Worm (Caenorhabditis elegans) whole organism, L2 larva: Measurements from ENCODE around the gene Y102A5C.36.

Experiments
- ama-1 ChIP-seq: fragments of 150-350 bp; optimal IDR thresholded peaks from 2 replicates; lab custom pipeline; 2018; ENCODE audit warnings: inconsistent platforms
- elt-1 ChIP-seq: fragments of 150-350 bp; optimal IDR thresholded peaks from 2 replicates; lab custom pipeline; 2014; ENCODE audit warnings: missing biosample characterization, missing genetic modification characterization
- elt-3 ChIP-seq: sonication (generic microtip); optimal IDR thresholded peaks from 2 replicates; lab custom pipeline; 2017; ENCODE audit warnings: missing biosample characterization, missing genetic modification characterization
- fos-1 ChIP-seq: fragments of 150-350 bp; optimal IDR thresholded peaks from 2 replicates; lab custom pipeline; 2014; ENCODE audit warnings: missing biosample characterization, missing genetic modification characterization
- lin-13 ChIP-seq: fragments of 150-350 bp; optimal IDR thresholded peaks from 2 replicates; lab custom pipeline; 2014; ENCODE audit warnings: missing biosample characterization, missing genetic modification reagents, missing genetic modification characterization
- lin-39 ChIP-seq: fragments of 150-350 bp; optimal IDR thresholded peaks from 2 replicates; lab custom pipeline; 2014; ENCODE audit warnings: missing biosample characterization, missing genetic modification reagents, missing genetic modification characterization
- mdl-1 ChIP-seq, 2 experiments: fragments of 150-350 bp in 1 of 2; sonication (generic microtip) in 1 of 2; optimal IDR thresholded peaks; 2 replicates each; lab custom pipeline; 2017; ENCODE audit warnings: missing biosample characterization in 2 of 2, missing genetic modification characterization in 2 of 2
- nhr-11 ChIP-seq: fragments of 150-350 bp; optimal IDR thresholded peaks from 2 replicates; lab custom pipeline; 2014; ENCODE audit warnings: missing biosample characterization, missing genetic modification characterization
- nhr-12 ChIP-seq: fragments of 150-350 bp; optimal IDR thresholded peaks from 2 replicates; lab custom pipeline; 2014; ENCODE audit warnings: missing biosample characterization, missing genetic modification characterization
- nhr-77 ChIP-seq: fragments of 150-350 bp; optimal IDR thresholded peaks from 2 replicates; lab custom pipeline; 2014; ENCODE audit warnings: missing biosample characterization, missing genetic modification characterization
- sem-4 ChIP-seq: fragments of 150-350 bp; optimal IDR thresholded peaks from 2 replicates; lab custom pipeline; 2014; ENCODE audit warnings: missing biosample characterization, missing genetic modification reagents, missing genetic modification characterization
- unc-39 ChIP-seq: fragments of 150-350 bp; optimal IDR thresholded peaks from 2 replicates; lab custom pipeline; 2014; ENCODE audit warnings: missing biosample characterization, missing genetic modification characterization
- unc-55 ChIP-seq: fragments of 150-350 bp; sonication (generic microtip); optimal IDR thresholded peaks from 3 replicates; lab custom pipeline; 2014; ENCODE audit warnings: missing biosample characterization, missing genetic modification reagents, missing genetic modification characterization
- ztf-11 ChIP-seq: sonication (generic microtip); optimal IDR thresholded peaks from 2 replicates; lab custom pipeline; 2017; ENCODE audit warnings: missing biosample characterization, missing genetic modification characterization

- TF ChIP-seq fos-1 (tag; lab: Kevin White, UChicago), result no peak
- TF ChIP-seq nhr-77 (tag; lab: Kevin White, UChicago), result no peak
- no peak for TF ChIP-seq lin-39 (tag; lab: Kevin White, UChicago)
- TF ChIP-seq ama-1, result no peak
- TF ChIP-seq ztf-11 (tag; lab: Kevin White, UChicago), result no peak
- TF ChIP-seq nhr-11 (tag; lab: Kevin White, UChicago), result no peak
- TF ChIP-seq lin-13 (GFP tag; lab: Kevin White, UChicago), result no peak
- no peak for TF ChIP-seq unc-55 (GFP tag; lab: Kevin White, UChicago)
- no peak for TF ChIP-seq sem-4 (tag; lab: Kevin White, UChicago)
- no peak for TF ChIP-seq unc-39
- no peak for TF ChIP-seq nhr-12
- no peak for TF ChIP-seq mdl-1 (tag; optimal IDR thresholded peaks at IDR 0.05; lab: Kevin White, UChicago)
- TF ChIP-seq elt-3 (tag; lab: Kevin White, UChicago), result no peak
- no peak for TF ChIP-seq elt-1 (tag; lab: Kevin White, UChicago)
These were observed 31.7 kb upstream of the Y102A5C.36 start for ce11 chrV:16958975-16959374.
